Fruit fly (Drosophila melanogaster) whole organism, embryonic: ENCODE measurements around the gene ich.

ENCODE experiments used
- CG9609 ChIP-seq: fragments of 200-800 bp; sonication (Bioruptor generic); optimal IDR thresholded peaks from 3 replicates; lab custom pipeline; 2016; ENCODE audit warnings: missing biosample characterization, missing genetic modification characterization
- br ChIP-seq: fragments of >200 bp; optimal IDR thresholded peaks from 2 replicates; lab custom pipeline; 2017
- ind ChIP-seq: fragments of 200-800 bp; sonication (Bioruptor generic); optimal IDR thresholded peaks from 3 replicates; lab custom pipeline; 2016; ENCODE audit warnings: missing biosample characterization, missing genetic modification characterization
- repo ChIP-seq: fragments of 200-800 bp; sonication (Bioruptor generic); optimal IDR thresholded peaks from 2 replicates; lab custom pipeline; 2016; ENCODE audit warnings: missing biosample characterization, missing genetic modification characterization
- unpg ChIP-seq: fragments of 200-800 bp; sonication (Bioruptor generic); optimal IDR thresholded peaks from 3 replicates; lab custom pipeline; 2018; ENCODE audit warnings: missing biosample characterization, mild to moderate bottlenecking, missing genetic modification characterization, moderate library complexity

DNA sequence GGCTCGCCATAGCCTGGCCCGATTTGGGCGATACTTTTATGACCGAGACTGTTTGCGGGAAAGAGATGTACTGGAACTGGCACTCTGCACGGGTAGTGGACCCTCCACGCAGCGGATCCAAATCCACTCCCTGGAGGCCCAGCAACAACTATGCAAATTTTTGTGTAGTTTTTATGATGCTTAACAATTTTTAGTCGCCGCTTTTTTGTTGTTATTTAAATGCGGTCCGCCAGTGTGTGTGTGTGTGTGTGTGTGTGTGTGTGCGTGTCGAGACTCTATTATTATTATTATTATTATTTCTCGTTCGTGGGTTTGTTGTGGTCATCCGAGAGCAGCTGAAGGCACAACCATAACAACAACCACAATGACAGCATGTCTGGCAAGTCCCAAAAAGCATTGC lies 3.7 kb downstream of the ich start:
- no peak for TF ChIP-seq CG9609 (GFP tag; lab: Kevin White, UChicago)
- no peak for TF ChIP-seq repo (GFP tag; lab: Kevin White, UChicago)
- no peak for TF ChIP-seq br (lab: Kevin White, UChicago)
- no peak for TF ChIP-seq ind (GFP tag; lab: Kevin White, UChicago)
- TF ChIP-seq unpg (GFP tag; lab: Kevin White, UChicago): no peak
